Worm (Caenorhabditis elegans): ENCODE measurements around the gene T23D5.3.

ce11 chrV:15698099-15698498 lies 35.4 kb downstream of the T23D5.3 start, which contains the start of gene srx-29:
- TF ChIP-seq ama-1 (optimal IDR thresholded peaks at IDR 0.05) = no peak
- no peak for TF ChIP-seq unc-62 (GFP tag; optimal IDR thresholded peaks at IDR 0.05 in 1 of 2)
- no peak for TF ChIP-seq unc-62 (tag; optimal IDR thresholded peaks at IDR 0.05)
- no peak for TF ChIP-seq pha-4 (GFP tag; IDR thresholded peaks at IDR 0.05)
- TF ChIP-seq pha-4 (tag; optimal IDR thresholded peaks at IDR 0.05) = no peak
- no peak for TF ChIP-seq hif-1 (tag; optimal IDR thresholded peaks at IDR 0.05)
- TF ChIP-seq attf-4 (tag; optimal IDR thresholded peaks at IDR 0.05) = no peak
- no peak for TF ChIP-seq dve-1 (tag; optimal IDR thresholded peaks at IDR 0.05; ENCODE audit: insufficient read depth)
- no peak for TF ChIP-seq fos-1 (tag; optimal IDR thresholded peaks at IDR 0.05)
- TF ChIP-seq saeg-2 (GFP tag; IDR thresholded peaks at IDR 0.05) = no peak
- no peak for TF ChIP-seq Y105C5A.15 (GFP tag; IDR thresholded peaks at IDR 0.05)
- no peak for TF ChIP-seq lsy-2 (tag; optimal IDR thresholded peaks at IDR 0.05)
- TF ChIP-seq dpl-1 (GFP tag; optimal IDR thresholded peaks at IDR 0.05) = no peak
- no peak for TF ChIP-seq D1046.2 (GFP tag; IDR thresholded peaks at IDR 0.05)
- TF ChIP-seq jun-1 (tag; optimal IDR thresholded peaks at IDR 0.05) = no peak
- no peak for TF ChIP-seq nhr-11 (tag; optimal IDR thresholded peaks at IDR 0.05)

Data from whole organism, L4 larva.